Fruit fly (Drosophila melanogaster) whole organism, pupa: ENCODE measurements around the gene fkh.

ENCODE experiments used
- CG12605 ChIP-seq: fragments of 200-800 bp; sonication (Bioruptor generic); IDR thresholded peaks from 2 replicates; pipeline ENCODE4 v1.3.6; 2022; ENCODE audit warnings: missing biosample characterization, missing genetic modification characterization
- CG13204 ChIP-seq: fragments of 200-800 bp; sonication (Bioruptor generic); optimal IDR thresholded peaks from 2 replicates; lab custom pipeline; 2018; ENCODE audit warnings: missing biosample characterization, mild to moderate bottlenecking, missing genetic modification characterization, moderate library complexity
- CG15710 ChIP-seq: fragments of 200-800 bp; sonication (Bioruptor generic); optimal IDR thresholded peaks from 2 replicates; lab custom pipeline; 2018; ENCODE audit warnings: missing biosample characterization, mild to moderate bottlenecking, missing genetic modification characterization, moderate library complexity
- CG4496 ChIP-seq: fragments of 200-800 bp; sonication (Bioruptor generic); IDR thresholded peaks from 3 replicates; pipeline ENCODE4 v1.3.6; 2022; ENCODE audit warnings: missing biosample characterization, missing genetic modification characterization
- CG8301 ChIP-seq: fragments of 200-800 bp; sonication (Bioruptor generic); optimal IDR thresholded peaks from 2 replicates; lab custom pipeline; 2018; ENCODE audit warnings: missing biosample characterization, mild to moderate bottlenecking, missing genetic modification characterization
- CG9948 ChIP-seq: fragments of 200-800 bp; sonication (Bioruptor generic); optimal IDR thresholded peaks from 2 replicates; lab custom pipeline; 2018; ENCODE audit warnings: missing biosample characterization, mild to moderate bottlenecking, missing genetic modification characterization, moderate library complexity
- Ets98B ChIP-seq: fragments of 200-800 bp; sonication (Bioruptor generic); IDR thresholded peaks from 2 replicates; pipeline ENCODE4 v1.3.6; 2022; ENCODE audit warnings: missing biosample characterization, missing genetic modification characterization
- Pif1A ChIP-seq: fragments of 200-800 bp; sonication (Bioruptor generic); optimal IDR thresholded peaks from 3 replicates; lab custom pipeline; 2016; ENCODE audit warnings: missing biosample characterization, missing genetic modification characterization
- Snoo ChIP-seq: fragments of 200-800 bp; sonication (Bioruptor generic); optimal IDR thresholded peaks from 3 replicates; lab custom pipeline; 2017; ENCODE audit warnings: missing biosample characterization, mild to moderate bottlenecking, missing genetic modification characterization, inconsistent platforms

dm6 chr3R:28596357-28596756 is 11.3 kb upstream of the fkh start:
- TF ChIP-seq Pif1A (GFP tag; lab: Kevin White, UChicago), result no peak
- no peak for TF ChIP-seq CG8301 (tag; lab: Kevin White, UChicago)
- no peak for TF ChIP-seq CG12605
- TF ChIP-seq Snoo (tag; lab: Kevin White, UChicago), result no peak
- TF ChIP-seq CG13204 (GFP tag; lab: Kevin White, UChicago), result no peak
- TF ChIP-seq CG9948, result no peak
- no peak for TF ChIP-seq CG15710
- TF ChIP-seq CG4496 (GFP tag; lab: Robert Waterston, UW), result no peak
- TF ChIP-seq Ets98B (GFP tag; lab: Robert Waterston, UW), result no peak
